In genomic region chrX:5026024-5026623, dm6 we compare ENCODE assay signal across 5 fruit fly cellular contexts.
TF ChIP-seq lines count a peak whose summit lies in the region.

No protein-coding gene starts in this region.

- TF ChIP-seq CTCF in whole organism, embryonic (GFP tag; optimal IDR thresholded peaks at IDR 0.05; lab: Kevin White, UChicago) = no peak

TF ChIP-seq in whole organism, 6 proteins besides CTCF, POLR2A, EP300 and RAD21:
- TF ChIP-seq Dll (optimal IDR thresholded peaks at IDR 0.05; lab: Kevin White, UChicago) (peak; percentile 48), pan (optimal IDR thresholded peaks at IDR 0.05; lab: Kevin White, UChicago) (no peak)
TF ChIP-seq in whole organism: peak in this region for 1.

TF ChIP-seq in whole organism, embryonic, 481 proteins besides CTCF, POLR2A, EP300 and RAD21:
- no peak for TF ChIP-seq Side (GFP tag; optimal IDR thresholded peaks at IDR 0.05; lab: Kevin White, UChicago)
- peak; percentile 11 for TF ChIP-seq corto (GFP tag; optimal IDR thresholded peaks at IDR 0.05; lab: Kevin White, UChicago)
- TF ChIP-seq Elba2 (GFP tag; optimal IDR thresholded peaks at IDR 0.05; lab: Kevin White, UChicago) = no peak

TF ChIP-seq in whole organism, prepupa, 60 proteins besides CTCF, POLR2A, EP300 and RAD21 (continues in another document):
- peak; percentile 60 for TF ChIP-seq Sox14 (GFP tag; optimal IDR thresholded peaks at IDR 0.05; lab: Kevin White, UChicago)
- TF ChIP-seq achi (GFP tag; optimal IDR thresholded peaks at IDR 0.05; lab: Kevin White, UChicago) = peak; percentile 31
- 0 out of 3 replicates have a peak, but pooled peaks have one; percentile 20 for TF ChIP-seq CG8119 (GFP tag; IDR thresholded peaks at IDR 0.05; lab: Robert Waterston, UW)
- peak; percentile 38 for TF ChIP-seq CG10669 (GFP tag; optimal IDR thresholded peaks at IDR 0.05; lab: Kevin White, UChicago)
- no peak for TF ChIP-seq eg (GFP tag; IDR thresholded peaks at IDR 0.05; lab: Robert Waterston, UW)
- peak; percentile 39; the same call in 2 of the 3 replicates for TF ChIP-seq CG6163 (GFP tag; IDR thresholded peaks at IDR 0.05; lab: Robert Waterston, UW)
- peak; percentile 21 to 43 for TF ChIP-seq ss (GFP tag; optimal IDR thresholded peaks at IDR 0.05; lab: Kevin White, UChicago)
- TF ChIP-seq net (GFP tag; optimal IDR thresholded peaks at IDR 0.05; lab: Kevin White, UChicago) = peak; percentile 18
- TF ChIP-seq topi (GFP tag; optimal IDR thresholded peaks at IDR 0.05; lab: Kevin White, UChicago) = peak; percentile 81
- TF ChIP-seq svp (GFP tag; lab: Kevin White, UChicago) = peak; percentile 93
- no peak for TF ChIP-seq CG15336 (GFP tag; IDR thresholded peaks at IDR 0.05; lab: Robert Waterston, UW)
- TF ChIP-seq Hr39 (GFP tag; optimal IDR thresholded peaks at IDR 0.05; lab: Kevin White, UChicago) = peak; percentile 60
- peak; percentile 28 for TF ChIP-seq Hr4 (GFP tag; optimal IDR thresholded peaks at IDR 0.05; lab: Kevin White, UChicago)
- TF ChIP-seq fd85E (GFP tag; optimal IDR thresholded peaks at IDR 0.05; lab: Kevin White, UChicago) = no peak
- no peak for TF ChIP-seq Gug (GFP tag; IDR thresholded peaks at IDR 0.05; lab: Robert Waterston, UW)
- peak; percentile 83 for TF ChIP-seq Sox102F (GFP tag; optimal IDR thresholded peaks at IDR 0.05; lab: Kevin White, UChicago)
- TF ChIP-seq CG3032 (tag; optimal IDR thresholded peaks at IDR 0.05; lab: Kevin White, UChicago) = peak; percentile 21
- no peak for TF ChIP-seq fkh (GFP tag; optimal IDR thresholded peaks at IDR 0.05; lab: Kevin White, UChicago)
- TF ChIP-seq CG7368 (GFP tag; optimal IDR thresholded peaks at IDR 0.05; lab: Kevin White, UChicago) = no peak
- no peak for TF ChIP-seq dac (GFP tag; optimal IDR thresholded peaks at IDR 0.05; lab: Kevin White, UChicago)
- peak; percentile 36 for TF ChIP-seq CG34406 (GFP tag; optimal IDR thresholded peaks at IDR 0.05; lab: Kevin White, UChicago)
- peak; percentile 37 for TF ChIP-seq CG10631 (GFP tag; optimal IDR thresholded peaks at IDR 0.05; lab: Kevin White, UChicago)
- peak; percentile 77 for TF ChIP-seq Smox (GFP tag; optimal IDR thresholded peaks at IDR 0.05; lab: Kevin White, UChicago)
- no peak for TF ChIP-seq CG6276 (GFP tag; optimal IDR thresholded peaks at IDR 0.05; lab: Kevin White, UChicago)
- peak; percentile 54 for TF ChIP-seq CG8632 (GFP tag; optimal IDR thresholded peaks at IDR 0.05; lab: Kevin White, UChicago)
- peak; percentile 66 for TF ChIP-seq Ets21C (GFP tag; optimal IDR thresholded peaks at IDR 0.05; lab: Kevin White, UChicago)
- peak; percentile 85 for TF ChIP-seq Met (GFP tag; optimal IDR thresholded peaks at IDR 0.05; lab: Kevin White, UChicago)
- no peak for TF ChIP-seq CG8319 (GFP tag; optimal IDR thresholded peaks at IDR 0.05; lab: Kevin White, UChicago)
- TF ChIP-seq CG31627 (GFP tag; optimal IDR thresholded peaks at IDR 0.05; lab: Kevin White, UChicago) = peak; percentile 76

TF ChIP-seq in whole organism, pupa, 21 proteins besides CTCF, POLR2A, EP300 and RAD21:
- TF ChIP-seq Snoo (tag; optimal IDR thresholded peaks at IDR 0.05; lab: Kevin White, UChicago) (peak; percentile 69), fd96Ca (GFP tag; IDR thresholded peaks at IDR 0.05; lab: Robert Waterston, UW) (no peak), rn (GFP tag; IDR thresholded peaks at IDR 0.05; lab: Robert Waterston, UW) (no peak), D1 (tag; optimal IDR thresholded peaks at IDR 0.05; lab: Kevin White, UChicago) (no peak), CG4496 (GFP tag; IDR thresholded peaks at IDR 0.05; lab: Robert Waterston, UW) (peak; percentile 54; the same call in 1 of the 3 replicates), CG17806 (tag; optimal IDR thresholded peaks at IDR 0.05; lab: Kevin White, UChicago) (peak; percentile 30), EcR (GFP tag; optimal IDR thresholded peaks at IDR 0.05; lab: Kevin White, UChicago) (peak; percentile 4), CG13204 (GFP tag; optimal IDR thresholded peaks at IDR 0.05; lab: Kevin White, UChicago) (no peak), CG12605 (GFP tag; IDR thresholded peaks at IDR 0.05; lab: Robert Waterston, UW) (no peak), Pif1B (GFP tag; optimal IDR thresholded peaks at IDR 0.05; lab: Kevin White, UChicago) (peak; percentile 41), CG34367 (tag; optimal IDR thresholded peaks at IDR 0.05; lab: Kevin White, UChicago) (peak; percentile 14), CG15710 (tag; optimal IDR thresholded peaks at IDR 0.05; lab: Kevin White, UChicago) (peak; percentile 15), CG8301 (tag; optimal IDR thresholded peaks at IDR 0.05; lab: Kevin White, UChicago) (peak; percentile 21), CG8159 (tag; optimal IDR thresholded peaks at IDR 0.05; lab: Kevin White, UChicago) (peak; percentile 31), CG14655 (GFP tag; optimal IDR thresholded peaks at IDR 0.05; lab: Kevin White, UChicago) (peak; percentile 45), CG9948 (tag; optimal IDR thresholded peaks at IDR 0.05; lab: Kevin White, UChicago) (peak; percentile 45), Ets98B (GFP tag; IDR thresholded peaks at IDR 0.05; lab: Robert Waterston, UW) (no peak), CG32121 (GFP tag; IDR thresholded peaks at IDR 0.05; lab: Robert Waterston, UW) (no peak), CG10348 (GFP tag; IDR thresholded peaks at IDR 0.05; lab: Robert Waterston, UW) (no peak), Pif1A (GFP tag; optimal IDR thresholded peaks at IDR 0.05; lab: Kevin White, UChicago) (peak; percentile 50), gl (tag; optimal IDR thresholded peaks at IDR 0.05; lab: Kevin White, UChicago) (no peak)
TF ChIP-seq in whole organism, pupa: peak in this region for 12.

TF ChIP-seq in whole organism, wandering third instar larva, 38 proteins besides CTCF, POLR2A, EP300 and RAD21:
- no peak for TF ChIP-seq Mio (GFP tag; optimal IDR thresholded peaks at IDR 0.05; lab: Kevin White, UChicago)
- TF ChIP-seq Jra (GFP tag; optimal IDR thresholded peaks at IDR 0.05; lab: Kevin White, UChicago) = no peak
- TF ChIP-seq dl (GFP tag; optimal IDR thresholded peaks at IDR 0.05; lab: Kevin White, UChicago; ENCODE audit: insufficient read depth in 1 of 2, partially characterized antibody in 2 of 2) = no peak
- peak; percentile 74 for TF ChIP-seq HLH106 (tag; optimal IDR thresholded peaks at IDR 0.05; lab: Kevin White, UChicago)
- peak; percentile 21 for TF ChIP-seq woc (GFP tag; optimal IDR thresholded peaks at IDR 0.05; lab: Kevin White, UChicago)
- TF ChIP-seq foxo (GFP tag; optimal IDR thresholded peaks at IDR 0.05; lab: Kevin White, UChicago) = peak in 1 of 2 experiments; percentile 77
- peak; percentile 71 for TF ChIP-seq h (GFP tag; optimal IDR thresholded peaks at IDR 0.05; lab: Kevin White, UChicago)
- peak; percentile 51 for TF ChIP-seq Hnf4 (GFP tag; optimal IDR thresholded peaks at IDR 0.05; lab: Kevin White, UChicago)
- TF ChIP-seq dmrt93B (GFP tag; optimal IDR thresholded peaks at IDR 0.05; lab: Kevin White, UChicago) = peak; percentile 55
- peak; percentile 84 for TF ChIP-seq Sp1 (GFP tag; optimal IDR thresholded peaks at IDR 0.05; lab: Kevin White, UChicago)
- peak; percentile 83 for TF ChIP-seq fru (GFP tag; optimal IDR thresholded peaks at IDR 0.05; lab: Kevin White, UChicago)
- TF ChIP-seq Vsx2 (GFP tag; optimal IDR thresholded peaks at IDR 0.05; lab: Kevin White, UChicago; ENCODE audit: partially characterized antibody) = no peak
- TF ChIP-seq OdsH (GFP tag; optimal IDR thresholded peaks at IDR 0.05; lab: Kevin White, UChicago) = peak; percentile 54
- peak; percentile 24 for TF ChIP-seq tai (GFP tag; optimal IDR thresholded peaks at IDR 0.05; lab: Kevin White, UChicago)
- no peak for TF ChIP-seq Rel (GFP tag; optimal IDR thresholded peaks at IDR 0.05; lab: Kevin White, UChicago)
- peak; percentile 61 for TF ChIP-seq Rel (tag; optimal IDR thresholded peaks at IDR 0.05; lab: Kevin White, UChicago)
- peak; percentile 2 for TF ChIP-seq CG32264 (GFP tag; optimal IDR thresholded peaks at IDR 0.05; lab: Kevin White, UChicago)
- TF ChIP-seq br (GFP tag; optimal IDR thresholded peaks at IDR 0.05; lab: Kevin White, UChicago) = peak; percentile 68
- peak; percentile 8 for TF ChIP-seq psq (GFP tag; optimal IDR thresholded peaks at IDR 0.05; lab: Kevin White, UChicago)
- peak; percentile 71 for TF ChIP-seq ey (GFP tag; optimal IDR thresholded peaks at IDR 0.05; lab: Kevin White, UChicago)
- peak; percentile 65 for TF ChIP-seq rgr (GFP tag; optimal IDR thresholded peaks at IDR 0.05; lab: Kevin White, UChicago)
- TF ChIP-seq GATAd (GFP tag; optimal IDR thresholded peaks at IDR 0.05; lab: Kevin White, UChicago) = no peak
